Worm (Caenorhabditis elegans): ENCODE data around the gene gon-4.

gon-4 gene

ce11 chrIV:10170808-10171207 is 26.8 kb upstream of the gon-4 start:
- TF ChIP-seq zag-1 (tag; optimal IDR thresholded peaks at IDR 0.05) (peak; percentile 34), ztf-4 (tag; optimal IDR thresholded peaks at IDR 0.05) (no peak), dmd-4 (tag; optimal IDR thresholded peaks at IDR 0.05) (no peak), elt-1 (tag; optimal IDR thresholded peaks at IDR 0.05) (no peak), ztf-1 (GFP tag; conservative IDR thresholded peaks at IDR 0.05) (no peak), nhr-11 (tag; optimal IDR thresholded peaks at IDR 0.05) (no peak), nhr-129 (tag; optimal IDR thresholded peaks at IDR 0.05) (no peak), mbf-1 (tag; optimal IDR thresholded peaks at IDR 0.05) (no peak), ZK546.5 (tag; optimal IDR thresholded peaks at IDR 0.05) (no peak)

ce11 chrIV:10174328-10174727 is 23.3 kb upstream of the gon-4 start, which contains the start of gene pxf-1:
TSS of gene pxf-1 (minus strand) at chrIV:10174341.
- peak; percentile 39 for TF ChIP-seq mab-5 (tag; optimal IDR thresholded peaks at IDR 0.05)
- no peak for TF ChIP-seq nhr-77 (tag; optimal IDR thresholded peaks at IDR 0.05)

ce11 chrIV:10174932-10175732 is 22.5 kb upstream of the gon-4 start:
- TF ChIP-seq F13H6.1 (tag; optimal IDR thresholded peaks at IDR 0.05) (peak; percentile 4), Y55F3AM.14 (GFP tag; optimal IDR thresholded peaks at IDR 0.05) (no peak), peb-1 (tag; optimal IDR thresholded peaks at IDR 0.05) (peak; percentile 42), lsy-2 (tag; optimal IDR thresholded peaks at IDR 0.05) (peak in 1 of 2 experiments; percentile 16), sem-4 (tag; optimal IDR thresholded peaks at IDR 0.05) (peak; percentile 12), C34F6.9 (tag; optimal IDR thresholded peaks at IDR 0.05) (peak; percentile 15)

- TF ChIP-seq nhr-237 (tag; optimal IDR thresholded peaks at IDR 0.05) = no peak
- TF ChIP-seq nhr-10 (tag; optimal IDR thresholded peaks at IDR 0.05) = no peak
- TF ChIP-seq ztf-4 (tag; optimal IDR thresholded peaks at IDR 0.05) = no peak
- no peak for TF ChIP-seq unc-39 (tag; optimal IDR thresholded peaks at IDR 0.05)
- TF ChIP-seq nhr-23 (tag; optimal IDR thresholded peaks at IDR 0.05) = no peak
- TF ChIP-seq lin-39 (tag; optimal IDR thresholded peaks at IDR 0.05) = no peak
- TF ChIP-seq peb-1 (tag; optimal IDR thresholded peaks at IDR 0.05) = no peak
- TF ChIP-seq egl-27 (tag; optimal IDR thresholded peaks at IDR 0.05) = peak; percentile 12
- TF ChIP-seq C34F6.9 (tag; optimal IDR thresholded peaks at IDR 0.05) = peak; percentile 66
- TF ChIP-seq unc-62 (GFP tag; optimal IDR thresholded peaks at IDR 0.05) = no peak
- no peak for TF ChIP-seq nhr-6 (tag; optimal IDR thresholded peaks at IDR 0.05)
- TF ChIP-seq aly-2 (tag; optimal IDR thresholded peaks at IDR 0.05) = no peak
- peak; percentile 23 for TF ChIP-seq fos-1 (tag; optimal IDR thresholded peaks at IDR 0.05)
- TF ChIP-seq nhr-21 (tag; optimal IDR thresholded peaks at IDR 0.05) = peak; percentile 27
- peak; percentile 6 for TF ChIP-seq lin-11 (tag; optimal IDR thresholded peaks at IDR 0.05)
- TF ChIP-seq gmeb-1 (tag; optimal IDR thresholded peaks at IDR 0.05) = peak; percentile 63
- TF ChIP-seq snpc-4 (tag; optimal IDR thresholded peaks at IDR 0.05) = no peak
- TF ChIP-seq ceh-82 (tag; optimal IDR thresholded peaks at IDR 0.05) = no peak
- no peak for TF ChIP-seq sma-9 (GFP tag; optimal IDR thresholded peaks at IDR 0.05)
- no peak for TF ChIP-seq sma-9 (tag; optimal IDR thresholded peaks at IDR 0.05)
- no peak for TF ChIP-seq mab-5 (tag; optimal IDR thresholded peaks at IDR 0.05)
- TF ChIP-seq lsy-2 (tag; optimal IDR thresholded peaks at IDR 0.05) = peak; percentile 38 to 82
- peak; percentile 83 for TF ChIP-seq unc-55 (GFP tag; optimal IDR thresholded peaks at IDR 0.05)
- TF ChIP-seq mbf-1 (tag; optimal IDR thresholded peaks at IDR 0.05) = no peak
- TF ChIP-seq crh-2 (tag; optimal IDR thresholded peaks at IDR 0.05) = peak; percentile 79
- no peak for TF ChIP-seq elt-1 (tag; optimal IDR thresholded peaks at IDR 0.05)
- no peak for TF ChIP-seq ZK546.5 (tag; optimal IDR thresholded peaks at IDR 0.05)
- TF ChIP-seq lin-13 (GFP tag; optimal IDR thresholded peaks at IDR 0.05) = peak; percentile 33
- TF ChIP-seq sma-3 (GFP tag; optimal IDR thresholded peaks at IDR 0.05) = peak; percentile 35
- peak; percentile 34 for TF ChIP-seq nhr-25 (tag; optimal IDR thresholded peaks at IDR 0.05)
- TF ChIP-seq nhr-77 (tag; optimal IDR thresholded peaks at IDR 0.05) = no peak
- TF ChIP-seq R02D3.7 (tag; optimal IDR thresholded peaks at IDR 0.05) = no peak
- no peak for TF ChIP-seq Y55F3AM.14 (GFP tag; optimal IDR thresholded peaks at IDR 0.05)
- no peak for TF ChIP-seq alr-1 (tag; optimal IDR thresholded peaks at IDR 0.05)
- TF ChIP-seq ceh-16 (tag; optimal IDR thresholded peaks at IDR 0.05) = peak; percentile 47
- TF ChIP-seq F13H6.1 (tag; optimal IDR thresholded peaks at IDR 0.05) = peak; percentile 34
- peak; percentile 60 for TF ChIP-seq nhr-129 (tag; optimal IDR thresholded peaks at IDR 0.05)
- no peak for TF ChIP-seq mdl-1 (tag; optimal IDR thresholded peaks at IDR 0.05)
- no peak for TF ChIP-seq nhr-11 (tag; optimal IDR thresholded peaks at IDR 0.05)
Measured at ce11 chrIV:10176252-10176730, 21.3 kb upstream of the gon-4 start, which contains the start of gene rack-1. TSS of gene rack-1 (plus strand) at chrIV:10176680.
